Worm (Caenorhabditis elegans): ENCODE data around the gene T13C5.10.

Gene T13C5.10

DNA sequence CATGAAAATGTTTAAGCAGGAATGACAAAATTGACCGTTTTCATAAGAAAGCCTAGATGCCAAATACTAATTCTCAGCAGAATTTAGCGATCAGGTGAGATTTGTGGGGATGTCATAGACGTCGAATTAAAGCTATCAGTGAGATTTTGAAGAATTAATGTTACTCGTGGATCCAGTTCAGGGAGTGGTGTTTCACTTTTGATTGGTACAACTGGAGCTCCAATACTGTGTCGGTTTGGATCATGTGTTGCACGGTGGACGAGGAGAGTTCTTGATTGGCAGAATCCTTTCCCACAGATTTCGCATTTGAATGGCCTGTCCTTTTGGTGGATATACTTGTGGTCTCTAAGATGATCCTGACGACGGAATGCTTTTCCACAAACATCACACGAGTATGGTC lies 28.4 kb upstream of the T13C5.10 start:
- TF ChIP-seq tbx-2 (tag; optimal IDR thresholded peaks at IDR 0.05) = no peak
- TF ChIP-seq fkh-2 (tag; optimal IDR thresholded peaks at IDR 0.05) = no peak
- no peak for TF ChIP-seq mml-1 (tag; optimal IDR thresholded peaks at IDR 0.05)
- no peak for TF ChIP-seq eor-1 (tag; optimal IDR thresholded peaks at IDR 0.05)

DNA sequence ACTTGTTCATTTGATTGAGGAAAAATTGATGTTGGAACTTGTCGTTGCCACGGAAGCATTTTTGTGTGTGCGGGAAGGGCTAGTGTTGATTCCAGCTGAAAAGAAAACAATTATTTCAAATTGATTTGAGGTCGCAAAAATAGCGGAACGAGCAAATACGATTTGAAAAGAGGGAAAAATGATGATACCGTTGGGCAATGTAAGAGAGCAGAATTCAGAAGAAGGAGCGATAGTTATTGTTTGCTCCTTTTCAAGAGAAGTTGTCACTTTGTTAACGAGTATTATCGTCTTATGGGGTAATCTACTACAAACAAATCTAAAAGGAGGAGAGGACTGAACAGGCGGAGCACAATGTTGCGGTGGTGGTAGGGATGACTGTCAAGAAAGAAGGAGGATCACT lies 27.5 kb upstream of the T13C5.10 start, which contains the start of gene odd-2:
Gene odd-2, minus strand, starts transcription at position 101 of the 400 bp plus-strand sequence.
- TF ChIP-seq nhr-25 (tag; optimal IDR thresholded peaks at IDR 0.05) (no peak), mdl-1 (tag; optimal IDR thresholded peaks at IDR 0.05) (no peak), nhr-11 (tag; optimal IDR thresholded peaks at IDR 0.05) (no peak), ceh-16 (tag; optimal IDR thresholded peaks at IDR 0.05) (no peak), elt-1 (tag; optimal IDR thresholded peaks at IDR 0.05) (no peak), fkh-2 (tag; optimal IDR thresholded peaks at IDR 0.05) (no peak), R02D3.7 (tag; optimal IDR thresholded peaks at IDR 0.05) (no peak), nhr-12 (tag; optimal IDR thresholded peaks at IDR 0.05) (no peak), egl-5 (tag; optimal IDR thresholded peaks at IDR 0.05) (no peak), elt-3 (tag; optimal IDR thresholded peaks at IDR 0.05) (no peak), elt-2 (tag; optimal IDR thresholded peaks at IDR 0.05) (no peak), lsy-12 (tag; optimal IDR thresholded peaks at IDR 0.05) (no peak), ama-1 (optimal IDR thresholded peaks at IDR 0.05) (no peak), nhr-67 (tag; optimal IDR thresholded peaks at IDR 0.05) (no peak), tbx-2 (tag; optimal IDR thresholded peaks at IDR 0.05) (no peak), ZK546.5 (tag; optimal IDR thresholded peaks at IDR 0.05) (no peak), nhr-43 (tag; optimal IDR thresholded peaks at IDR 0.05; ENCODE audit: poor library complexity, severe bottlenecking) (no peak)

DNA sequence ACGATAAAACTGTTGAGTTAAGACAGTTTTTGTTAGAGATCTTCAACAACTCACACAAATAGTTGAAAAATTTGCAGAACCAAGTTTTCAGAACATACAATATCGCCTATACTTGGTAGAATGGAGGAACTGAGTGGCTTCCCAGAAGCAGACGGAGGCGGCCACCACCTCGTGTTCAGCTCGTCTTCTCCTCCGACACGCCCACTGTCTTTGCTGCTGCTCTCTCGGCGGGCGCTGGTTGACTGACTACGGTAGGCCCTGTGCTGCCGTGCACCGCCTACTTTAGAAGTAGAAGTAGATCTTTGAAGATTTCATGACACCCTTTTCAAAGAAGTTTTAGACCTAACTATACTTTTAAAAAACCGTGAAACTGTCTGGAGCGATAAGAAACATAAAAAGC lies 25.9 kb upstream of the T13C5.10 start:
- TF ChIP-seq nhr-237 (tag; optimal IDR thresholded peaks at IDR 0.05) (no peak), nfya-1 (tag; optimal IDR thresholded peaks at IDR 0.05; ENCODE audit: insufficient read depth) (peak; percentile 47)

- TF ChIP-seq lin-15B (tag; optimal IDR thresholded peaks at IDR 0.05) = no peak
- no peak for TF ChIP-seq sea-2 (GFP tag; optimal IDR thresholded peaks at IDR 0.05)
- TF ChIP-seq nhr-28 (tag; optimal IDR thresholded peaks at IDR 0.05) = no peak
- no peak for TF ChIP-seq ceh-9 (tag; optimal IDR thresholded peaks at IDR 0.05)
- no peak for TF ChIP-seq snpc-4 (tag; optimal IDR thresholded peaks at IDR 0.05)
- peak; percentile 61 for TF ChIP-seq elt-2 (tag; optimal IDR thresholded peaks at IDR 0.05)
These were observed 20.6 kb upstream of the T13C5.10 start for ce11 chrX:6167376-6167775.

DNA sequence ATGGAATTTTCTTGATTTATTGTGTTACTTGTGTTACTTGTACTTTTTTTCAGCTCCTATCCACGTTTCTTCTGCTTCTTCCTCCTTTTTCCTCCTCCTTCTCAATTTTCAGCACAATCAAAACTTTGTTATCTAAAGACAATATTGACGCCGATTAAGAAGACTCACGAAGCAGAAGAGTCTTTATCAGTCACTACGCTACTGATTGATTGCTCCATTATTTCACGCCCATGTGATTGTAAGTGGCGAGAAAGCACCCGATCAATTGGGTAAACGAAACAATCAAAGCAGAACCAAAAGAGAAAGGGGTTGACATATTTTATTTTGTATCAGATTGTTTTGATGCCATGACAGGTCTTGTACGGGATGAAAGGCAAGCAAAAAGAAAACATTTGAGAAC lies 18.7 kb upstream of the T13C5.10 start, which contains the start of gene T25B2.2:
Gene T25B2.2, plus strand, starts transcription at position 392 of the 400 bp plus-strand sequence.
- TF ChIP-seq lin-15B (tag; optimal IDR thresholded peaks at IDR 0.05) (no peak), ZK546.5 (tag; optimal IDR thresholded peaks at IDR 0.05) (no peak), nhr-25 (tag; optimal IDR thresholded peaks at IDR 0.05) (no peak), fos-1 (tag; optimal IDR thresholded peaks at IDR 0.05) (no peak), nfya-1 (tag; optimal IDR thresholded peaks at IDR 0.05; ENCODE audit: insufficient read depth) (no peak), ceh-16 (tag; optimal IDR thresholded peaks at IDR 0.05) (no peak), ztf-11 (tag; optimal IDR thresholded peaks at IDR 0.05) (no peak), ceh-9 (tag; optimal IDR thresholded peaks at IDR 0.05) (no peak), pha-4 (tag; optimal IDR thresholded peaks at IDR 0.05) (no peak), pqm-1 (tag; optimal IDR thresholded peaks at IDR 0.05) (peak; percentile 42), elt-1 (tag; optimal IDR thresholded peaks at IDR 0.05) (no peak), unc-62 (GFP tag; optimal IDR thresholded peaks at IDR 0.05) (no peak), elt-2 (tag; optimal IDR thresholded peaks at IDR 0.05) (peak; percentile 86)

DNA sequence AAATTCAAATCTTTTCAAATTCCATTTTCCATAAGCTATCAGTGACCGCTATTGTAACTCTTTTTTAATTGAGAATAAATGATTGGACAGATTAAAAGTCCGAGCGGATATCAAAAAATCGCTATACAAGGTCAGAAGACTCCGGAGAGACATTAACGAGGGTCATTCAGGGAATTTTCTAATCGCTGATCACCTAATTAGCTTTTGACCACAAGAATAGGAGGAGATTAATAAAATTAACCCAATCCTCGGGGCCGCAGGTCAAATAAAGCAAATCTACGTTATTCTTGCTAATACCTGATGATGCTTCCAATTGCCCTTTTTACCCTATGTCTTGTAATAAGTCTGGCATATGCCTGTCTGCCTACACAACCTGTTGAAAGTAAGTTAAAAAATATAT lies 14.3 kb upstream of the T13C5.10 start, which contains the start of gene T25B2.1:
Gene T25B2.1, plus strand, starts transcription at position 301 of the 400 bp plus-strand sequence.
- no peak for TF ChIP-seq unc-39 (tag; optimal IDR thresholded peaks at IDR 0.05)
- no peak for TF ChIP-seq nhr-28 (tag; optimal IDR thresholded peaks at IDR 0.05)
- TF ChIP-seq hmg-11 (tag; optimal IDR thresholded peaks at IDR 0.05) = no peak
